Fruit fly (Drosophila melanogaster) whole organism, wandering third instar larva: Measurements from ENCODE around the gene Ucp4A.

Experiments used
- CG32264 ChIP-seq: fragments of 200-800 bp; sonication (Bioruptor generic); optimal IDR thresholded peaks from 2 replicates; lab custom pipeline; 2016; ENCODE audit warnings: missing biosample characterization, missing genetic modification characterization
- Jra ChIP-seq: sonication (Bioruptor generic); optimal IDR thresholded peaks from 2 replicates; lab custom pipeline; 2016; ENCODE audit warnings: missing biosample characterization, missing genetic modification characterization
- Sp1 ChIP-seq: fragments of 200-800 bp; sonication (Bioruptor generic); optimal IDR thresholded peaks from 3 replicates; lab custom pipeline; 2019; ENCODE audit warnings: missing biosample characterization, mild to moderate bottlenecking, missing genetic modification characterization, moderate library complexity
- Vsx2 ChIP-seq: fragments of 200-300, 225-300 bp; sonication (Bioruptor generic); optimal IDR thresholded peaks from 2 replicates; lab custom pipeline; 2018; ENCODE audit warnings: missing biosample characterization, missing genetic modification characterization; ENCODE audit not compliant: partially characterized antibody
- dl ChIP-seq, 2 experiments: fragments of 175-275, 200-275 bp in 1 of 2; fragments of 200-275 bp in 1 of 2; sonication (Bioruptor generic); optimal IDR thresholded peaks; lab custom pipeline; 2018; ENCODE audit warnings: mild to moderate bottlenecking in 2 of 2, missing biosample characterization in 2 of 2, missing genetic modification characterization in 2 of 2, moderate library complexity in 2 of 2; ENCODE audit not compliant: partially characterized antibody in 2 of 2, insufficient read depth in 1 of 2
- dsf ChIP-seq: sonication (Bioruptor generic); optimal IDR thresholded peaks from 2 replicates; lab custom pipeline; 2016; ENCODE audit warnings: missing biosample characterization, missing genetic modification characterization, borderline replicate concordance
- h ChIP-seq: fragments of 200-800 bp; sonication (Bioruptor generic); optimal IDR thresholded peaks from 3 replicates; lab custom pipeline; 2016; ENCODE audit warnings: missing biosample characterization, mild to moderate bottlenecking, missing genetic modification characterization
- psq ChIP-seq: fragments of 200-800 bp; sonication (Bioruptor generic); optimal IDR thresholded peaks from 3 replicates; lab custom pipeline; 2017; ENCODE audit warnings: missing biosample characterization, mild to moderate bottlenecking, missing genetic modification characterization, moderate library complexity

dm6 chrX:17884567-17884966 lies 39.8 kb downstream of the Ucp4A start:
- TF ChIP-seq CG32264 (GFP tag; lab: Kevin White, UChicago) (no peak), h (GFP tag; lab: Kevin White, UChicago) (no peak), Sp1 (GFP tag; lab: Kevin White, UChicago) (no peak), psq (no peak), Vsx2 (GFP tag; lab: Kevin White, UChicago) (no peak), Jra (GFP tag; lab: Kevin White, UChicago) (no peak), dsf (GFP tag; lab: Kevin White, UChicago) (no peak), dl (GFP tag; optimal IDR thresholded peaks at IDR 0.05; lab: Kevin White, UChicago; ENCODE audit: insufficient read depth in 1 of 2, partially characterized antibody in 2 of 2) (no peak)
